Fruit fly (Drosophila melanogaster): ENCODE measurements around the gene CG10171.

DNA sequence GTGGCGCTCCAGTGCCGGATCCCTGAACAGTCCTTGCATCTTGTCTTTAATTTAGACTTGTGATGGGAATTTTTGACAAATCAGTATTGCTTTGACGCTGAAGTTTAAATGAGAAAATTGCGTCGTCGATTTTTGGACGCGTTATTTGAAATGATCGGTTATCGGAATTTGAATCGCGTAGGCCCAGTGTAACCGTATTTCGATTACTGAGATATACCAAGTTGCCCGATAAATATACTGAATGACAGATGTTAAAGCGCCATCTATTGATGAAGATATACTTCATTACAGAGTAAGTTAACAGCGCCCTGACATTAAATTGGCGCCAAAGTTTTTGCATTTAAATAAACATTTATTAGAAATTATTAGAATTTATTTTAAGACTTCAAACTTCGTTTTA is 2.1 kb upstream of the CG10171 start, which contains the start of gene Poc1:
- TF ChIP-seq CG8478 (optimal IDR thresholded peaks at IDR 0.05) (no peak), CTCF (optimal IDR thresholded peaks at IDR 0.05) (peak; percentile 91 to 92)

Data from S2 (cell line).